Worm (Caenorhabditis elegans) whole organism, young adult: Measurements from ENCODE around the gene his-3.
A peak's percentile ranks its signal among the peaks of the same experiment; 100 is the strongest.

ENCODE experiments used
- B0261.1 ChIP-seq: sonication (generic microtip); optimal IDR thresholded peaks from 2 replicates; lab custom pipeline; 2016; ENCODE audit warnings: mild to moderate bottlenecking, missing genetic modification characterization, moderate library complexity, missing compliant biosample characterization
- C17E4.6 ChIP-seq: fragments of 200-800 bp; sonication (Bioruptor generic); IDR thresholded peaks from 2 replicates; pipeline ENCODE4 v1.3.6; 2022; ENCODE audit warnings: missing genetic modification reagents, missing genetic modification characterization, missing compliant biosample characterization
- D2030.7 ChIP-seq: fragments of 200-800 bp; sonication (Bioruptor generic); IDR thresholded peaks from 2 replicates; pipeline ENCODE4 v1.3.6; 2022; ENCODE audit warnings: missing genetic modification reagents, missing genetic modification characterization, missing compliant biosample characterization
- F37B4.10 ChIP-seq: fragments of 200-800 bp; sonication (Bioruptor generic); IDR thresholded peaks from 2 replicates; pipeline ENCODE4 v1.3.6; 2022; ENCODE audit warnings: missing genetic modification characterization, missing compliant biosample characterization
- F39B2.1 ChIP-seq: fragments of 200-800 bp; sonication (Bioruptor generic); IDR thresholded peaks from 2 replicates; pipeline ENCODE4 v1.3.6; 2022; ENCODE audit warnings: missing genetic modification reagents, missing genetic modification characterization, missing compliant biosample characterization
- F49E8.2 ChIP-seq: sonication (generic microtip); optimal IDR thresholded peaks from 3 replicates; lab custom pipeline; 2017; ENCODE audit warnings: missing genetic modification characterization, mild to moderate bottlenecking, missing compliant biosample characterization, antibody characterized with exemption, moderate library complexity; ENCODE audit not compliant: insufficient read depth
- Y56A3A.18 ChIP-seq: fragments of 200-800 bp; sonication (Bioruptor generic); IDR thresholded peaks from 2 replicates; pipeline ENCODE4 v1.3.6; 2022; ENCODE audit warnings: missing genetic modification reagents, missing genetic modification characterization, missing compliant biosample characterization
- Y67H2A.10 ChIP-seq: fragments of 200-800 bp; sonication (Bioruptor generic); conservative IDR thresholded peaks from 2 replicates; pipeline ENCODE4 v1.3.6; 2022; ENCODE audit warnings: missing genetic modification reagents, missing genetic modification characterization, missing compliant biosample characterization
- Y79H2A.3 ChIP-seq: fragments of 200-800 bp; sonication (Bioruptor generic); conservative IDR thresholded peaks from 2 replicates; pipeline ENCODE4 v1.3.6; 2022; ENCODE audit warnings: missing genetic modification reagents, missing genetic modification characterization, missing compliant biosample characterization
- aptf-3 ChIP-seq: fragments of 200-800 bp; sonication (Bioruptor generic); IDR thresholded peaks from 2 replicates; pipeline ENCODE4 v1.3.6; 2022; ENCODE audit warnings: missing genetic modification characterization, missing compliant biosample characterization
- athp-1 ChIP-seq: sonication (generic microtip); optimal IDR thresholded peaks from 2 replicates; lab custom pipeline; 2017; ENCODE audit warnings: mild to moderate bottlenecking, missing genetic modification characterization, missing compliant biosample characterization
- cebp-1 ChIP-seq, 2 experiments: fragments of 200-800 bp in 1 of 2; sonication (Bioruptor generic) in 1 of 2; sonication (generic microtip) in 1 of 2; IDR thresholded peaks in 1 of 2; optimal IDR thresholded peaks in 1 of 2; 2 replicates each; pipeline versions ENCODE4 v1.3.6 to Lab custom; 2017 to 2022; ENCODE audit warnings: missing compliant biosample characterization in 2 of 2, missing genetic modification characterization in 2 of 2, mild to moderate bottlenecking in 1 of 2, missing genetic modification reagents in 1 of 2, moderate library complexity in 1 of 2
- dpl-1 ChIP-seq: fragments of 150-350 bp; optimal IDR thresholded peaks from 2 replicates; lab custom pipeline; 2014; ENCODE audit warnings: missing biosample characterization, missing genetic modification reagents, missing genetic modification characterization
- efl-1 ChIP-seq: fragments of 150-350 bp; optimal IDR thresholded peaks from 2 replicates; lab custom pipeline; 2014; ENCODE audit warnings: missing biosample characterization, missing genetic modification reagents, missing genetic modification characterization
- egrh-3 ChIP-seq: fragments of 200-800 bp; sonication (Bioruptor generic); IDR thresholded peaks from 2 replicates; pipeline ENCODE4 v1.3.6; 2022; ENCODE audit warnings: missing genetic modification reagents, missing genetic modification characterization, missing compliant biosample characterization
- fkh-3 ChIP-seq: sonication (generic microtip); optimal IDR thresholded peaks from 2 replicates; lab custom pipeline; 2016; ENCODE audit warnings: mild to moderate bottlenecking, missing genetic modification characterization, missing compliant biosample characterization
- hlh-12 ChIP-seq: sonication (generic microtip); optimal IDR thresholded peaks from 2 replicates; lab custom pipeline; 2016; ENCODE audit warnings: missing genetic modification characterization, missing compliant biosample characterization
- hlh-26 ChIP-seq: fragments of 200-800 bp; sonication (Bioruptor generic); conservative IDR thresholded peaks from 2 replicates; pipeline ENCODE4 v1.3.6; 2022; ENCODE audit warnings: missing genetic modification reagents, missing genetic modification characterization, missing compliant biosample characterization
- hrde-1 ChIP-seq: sonication (generic microtip); optimal IDR thresholded peaks from 2 replicates; lab custom pipeline; 2016; ENCODE audit warnings: missing genetic modification characterization, mild to moderate bottlenecking, missing compliant biosample characterization, moderate library complexity, missing genotype, missing genetic modification reagents, borderline replicate concordance
- hsf-1 ChIP-seq: fragments of 200-800 bp; sonication (Bioruptor generic); IDR thresholded peaks from 2 replicates; pipeline ENCODE4 v1.3.6; 2022; ENCODE audit warnings: missing genetic modification reagents, missing genetic modification characterization, missing compliant biosample characterization
- lin-26 ChIP-seq: fragments of 200-800 bp; sonication (Bioruptor generic); IDR thresholded peaks from 2 replicates; pipeline ENCODE4 v1.3.6; 2022; ENCODE audit warnings: missing genetic modification reagents, missing genetic modification characterization, missing compliant biosample characterization
- lin-35 ChIP-seq, 3 experiments: fragments of 150-350 bp in 2 of 3; sonication (generic microtip) in 1 of 3; optimal IDR thresholded peaks; 2 replicates each; lab custom pipeline; 2014 to 2018; ENCODE audit warnings: missing biosample characterization in 3 of 3, missing genetic modification characterization in 3 of 3, missing genetic modification reagents in 3 of 3
- lin-40 ChIP-seq: sonication (generic microtip); optimal IDR thresholded peaks from 2 replicates; lab custom pipeline; 2016; ENCODE audit warnings: missing genetic modification characterization, mild to moderate bottlenecking, missing compliant biosample characterization, missing genotype, missing genetic modification reagents
- lin-54 ChIP-seq: fragments of 200-800 bp; sonication (Bioruptor generic); optimal IDR thresholded peaks from 2 replicates; lab custom pipeline; 2018; ENCODE audit warnings: mild to moderate bottlenecking, missing genetic modification characterization, missing compliant biosample characterization
- mcd-1 ChIP-seq: fragments of 200-800 bp; sonication (Bioruptor generic); IDR thresholded peaks from 2 replicates; pipeline ENCODE4 v1.3.6; 2022; ENCODE audit warnings: missing genetic modification reagents, missing genetic modification characterization, missing compliant biosample characterization
- mes-4 ChIP-seq: sonication (generic microtip); optimal IDR thresholded peaks from 2 replicates; lab custom pipeline; 2016; ENCODE audit warnings: missing genotype, missing genetic modification characterization, missing compliant biosample characterization
- nhr-80 ChIP-seq: sonication (generic microtip); optimal IDR thresholded peaks from 2 replicates; lab custom pipeline; 2016; ENCODE audit warnings: missing genetic modification characterization, missing compliant biosample characterization
- nhr-90 ChIP-seq: sonication (generic microtip); optimal IDR thresholded peaks from 2 replicates; lab custom pipeline; 2016; ENCODE audit warnings: missing genotype, mild to moderate bottlenecking, missing genetic modification characterization, missing compliant biosample characterization
- sdz-38 ChIP-seq: sonication (generic microtip); optimal IDR thresholded peaks from 2 replicates; lab custom pipeline; 2016; ENCODE audit warnings: missing genotype, missing genetic modification characterization, missing compliant biosample characterization
- snpc-3.4 ChIP-seq: sonication (generic microtip); optimal IDR thresholded peaks from 2 replicates; lab custom pipeline; 2017; ENCODE audit warnings: missing genetic modification characterization, mild to moderate bottlenecking, missing compliant biosample characterization, antibody characterized with exemption, moderate library complexity, missing genotype, missing genetic modification reagents
- somi-1 ChIP-seq: fragments of 200-800 bp; sonication (Bioruptor generic); optimal IDR thresholded peaks from 2 replicates; lab custom pipeline; 2018; ENCODE audit warnings: mild to moderate bottlenecking, missing genetic modification characterization, missing compliant biosample characterization
- sptf-2 ChIP-seq: fragments of 200-800 bp; sonication (Bioruptor generic); optimal IDR thresholded peaks from 2 replicates; lab custom pipeline; 2018; ENCODE audit warnings: mild to moderate bottlenecking, missing genetic modification characterization, missing compliant biosample characterization
- ztf-22 ChIP-seq: fragments of 200-800 bp; sonication (Bioruptor generic); optimal IDR thresholded peaks from 2 replicates; lab custom pipeline; 2018; ENCODE audit warnings: mild to moderate bottlenecking, missing genetic modification characterization, moderate library complexity, missing compliant biosample characterization
- ztf-28 ChIP-seq: fragments of 200-800 bp; sonication (Bioruptor generic); IDR thresholded peaks from 2 replicates; pipeline ENCODE4 v1.3.6; 2022; ENCODE audit warnings: missing genetic modification reagents, missing genetic modification characterization, missing compliant biosample characterization
- ztf-6 ChIP-seq: fragments of 200-800 bp; sonication (Bioruptor generic); IDR thresholded peaks from 2 replicates; pipeline ENCODE4 v1.3.6; 2022; ENCODE audit warnings: missing genetic modification reagents, missing genetic modification characterization, missing compliant biosample characterization

Gene his-3

DNA sequence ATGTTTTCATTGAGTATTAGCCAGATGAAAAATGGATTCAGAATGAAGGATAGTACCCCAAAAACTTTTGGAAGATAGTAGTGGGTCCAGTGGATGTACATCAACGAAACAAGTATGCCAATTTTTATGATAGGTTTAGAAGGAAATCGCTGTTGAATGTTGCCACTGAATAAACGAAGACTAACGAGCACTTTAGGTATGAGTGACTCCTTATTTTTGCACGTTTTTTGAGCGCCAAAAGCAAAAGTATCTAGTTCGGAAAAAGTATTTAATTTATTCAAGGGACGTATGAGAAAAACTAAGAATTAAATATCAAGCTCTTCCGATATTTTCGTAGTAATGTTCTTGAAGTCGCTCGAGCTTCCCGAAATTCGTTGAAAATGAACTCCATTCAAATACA is 33.2 kb downstream of the his-3 start, which contains the start of gene srj-10:
Gene srj-10, minus strand, starts transcription at position 101 of the 400 bp plus-strand sequence.
- no peak for TF ChIP-seq lin-40
- TF ChIP-seq snpc-3.4 (tag; lab: Kevin White, UChicago) = no peak
- TF ChIP-seq ztf-28 (GFP tag; lab: Robert Waterston, UW) = no peak
- TF ChIP-seq D2030.7 (GFP tag; lab: Robert Waterston, UW) = no peak
- no peak for TF ChIP-seq aptf-3 (GFP tag; lab: Robert Waterston, UW)
- no peak for TF ChIP-seq nhr-90 (tag; lab: Kevin White, UChicago)
- no peak for TF ChIP-seq F49E8.2
- no peak for TF ChIP-seq lin-26 (GFP tag; lab: Robert Waterston, UW)
- TF ChIP-seq F37B4.10 (GFP tag; lab: Robert Waterston, UW) = no peak
- TF ChIP-seq mcd-1 (GFP tag; lab: Robert Waterston, UW) = no peak
- no peak for TF ChIP-seq sdz-38
- TF ChIP-seq Y67H2A.10 (GFP tag; lab: Robert Waterston, UW) = no peak
- no peak for TF ChIP-seq hsf-1 (GFP tag; lab: Robert Waterston, UW)
- no peak for TF ChIP-seq lin-35 (GFP tag; optimal IDR thresholded peaks at IDR 0.05; lab: Kevin White, UChicago)
- TF ChIP-seq, all 124 proteins: peak for 0

- peak; percentile 76 for TF ChIP-seq nhr-80
- TF ChIP-seq efl-1 = no peak
- peak; percentile 32; the same call in 1 of the 2 replicates for TF ChIP-seq cebp-1 (GFP tag; IDR thresholded peaks at IDR 0.05; lab: Robert Waterston, UW)
- no peak for TF ChIP-seq cebp-1 (tag; optimal IDR thresholded peaks at IDR 0.05; lab: Kevin White, UChicago)
Observed at ce11 chrV:16075250-16075709, 34.7 kb downstream of the his-3 start, which contains the start of the genes F14H3.12 and srj-29. Gene F14H3.12 (minus strand): TSS chrV:16075323. Gene srj-29 (plus strand): TSS chrV:16075659.

- TF ChIP-seq lin-54 (GFP tag; lab: Kevin White, UChicago) = no peak
- TF ChIP-seq nhr-80 = peak; percentile 34
Observed at ce11 chrV:16080039-16080438, 39.4 kb downstream of the his-3 start.

- TF ChIP-seq hlh-12 (no peak), B0261.1 (tag; lab: Kevin White, UChicago) (no peak), Y79H2A.3 (GFP tag; lab: Robert Waterston, UW) (no peak), hrde-1 (tag; lab: Kevin White, UChicago) (no peak), athp-1 (tag; lab: Kevin White, UChicago) (no peak), cebp-1 (GFP tag; IDR thresholded peaks at IDR 0.05; lab: Robert Waterston, UW) (no peak), cebp-1 (tag; optimal IDR thresholded peaks at IDR 0.05; lab: Kevin White, UChicago) (no peak), egrh-3 (GFP tag; lab: Robert Waterston, UW) (no peak), hlh-26 (GFP tag; lab: Robert Waterston, UW) (no peak), sptf-2 (GFP tag; lab: Kevin White, UChicago) (no peak), F39B2.1 (GFP tag; lab: Robert Waterston, UW) (no peak), mes-4 (no peak), fkh-3 (tag; lab: Kevin White, UChicago) (no peak), C17E4.6 (GFP tag; lab: Robert Waterston, UW) (no peak)
Observed at ce11 chrV:16080678-16081077, 40.1 kb downstream of the his-3 start.

ce11 chrV:16090685-16091084 is 50.1 kb downstream of the his-3 start, which contains the start of gene F22B8.3:
Gene F22B8.3 (plus strand): TSS chrV:16090985.
- no peak for TF ChIP-seq dpl-1 (GFP tag; lab: Kevin White, UChicago)
- TF ChIP-seq somi-1 (GFP tag; lab: Kevin White, UChicago) = no peak
- TF ChIP-seq B0261.1 (tag; lab: Kevin White, UChicago) = no peak
- no peak for TF ChIP-seq ztf-22 (GFP tag; lab: Kevin White, UChicago)
- no peak for TF ChIP-seq ztf-6 (GFP tag; lab: Robert Waterston, UW)
- no peak for TF ChIP-seq Y56A3A.18 (GFP tag; lab: Robert Waterston, UW)
